Fruit fly (Drosophila melanogaster) S2 (cell line): ENCODE results near the gene BckdhA.

ENCODE experiments used
- CG8478 ChIP-seq: fragments of >200 bp; optimal IDR thresholded peaks from 2 replicates; lab custom pipeline; 2018
- CTCF ChIP-seq, 2 experiments: fragments of >200 bp; optimal IDR thresholded peaks; 2 replicates each; lab custom pipeline; 2018

DNA sequence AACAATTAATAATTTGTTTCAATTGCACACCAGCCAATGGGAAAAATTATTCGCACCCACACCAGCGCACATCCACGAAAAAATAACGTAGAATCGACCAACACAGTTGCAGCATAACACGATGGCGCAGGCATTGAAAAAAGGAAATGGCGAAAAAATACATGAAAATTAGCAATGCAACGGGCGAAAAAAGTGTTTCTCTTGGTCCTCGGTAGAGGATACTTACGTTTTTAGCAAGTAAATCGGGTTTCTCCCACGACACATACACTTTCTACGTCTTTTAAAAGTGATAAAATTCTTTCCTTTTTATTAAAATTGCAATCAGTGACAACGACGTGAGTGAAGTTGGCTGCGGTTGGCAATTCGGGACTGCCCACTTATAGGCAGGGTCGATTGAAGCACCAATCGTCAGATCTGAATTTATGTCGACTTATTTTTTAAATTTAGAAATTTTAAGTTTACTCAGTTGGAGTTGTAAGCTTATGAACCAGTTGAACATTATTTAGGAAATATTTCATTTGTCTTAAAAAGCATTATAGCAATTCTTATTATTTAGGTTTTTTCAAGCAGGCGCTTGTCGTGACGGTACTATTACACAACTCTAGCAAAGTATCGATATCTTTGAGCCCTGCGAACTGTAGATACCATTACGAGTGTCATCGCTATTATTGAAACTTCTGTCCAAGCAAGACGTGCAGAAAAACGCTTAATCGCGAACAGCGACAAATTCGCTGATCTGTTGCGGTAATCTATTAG lies 22.0 kb downstream of the BckdhA start, which contains the start of the genes Kap-alpha3 and Son:
- TF ChIP-seq CTCF (optimal IDR thresholded peaks at IDR 0.05; lab: Kevin White, UChicago): no peak
- no peak for TF ChIP-seq CG8478 (lab: Kevin White, UChicago)
